Worm (Caenorhabditis elegans) whole organism, early embryonic: Measurements from ENCODE around the gene tag-281.

Source experiments
- B0310.2 ChIP-seq: sonication (generic microtip); optimal IDR thresholded peaks from 2 replicates; lab custom pipeline; 2016; ENCODE audit warnings: mild to moderate bottlenecking, missing genetic modification characterization, missing compliant biosample characterization
- F13C5.2 ChIP-seq: sonication (generic microtip); optimal IDR thresholded peaks from 2 replicates; lab custom pipeline; 2017; ENCODE audit warnings: mild to moderate bottlenecking, missing genetic modification characterization, inconsistent platforms, missing compliant biosample characterization
- aly-1 ChIP-seq: sonication (generic microtip); optimal IDR thresholded peaks from 2 replicates; lab custom pipeline; 2016; ENCODE audit warnings: missing genetic modification characterization, missing compliant biosample characterization
- ama-1 ChIP-seq: fragments of 150-350 bp; optimal IDR thresholded peaks from 2 replicates; lab custom pipeline; 2014
- ceh-13 ChIP-seq: fragments of 200-800 bp; sonication (Bioruptor generic); optimal IDR thresholded peaks from 2 replicates; lab custom pipeline; 2018; ENCODE audit warnings: mild to moderate bottlenecking, missing genetic modification characterization, missing compliant biosample characterization
- ceh-36 ChIP-seq: sonication (generic microtip); optimal IDR thresholded peaks from 2 replicates; lab custom pipeline; 2016; ENCODE audit warnings: missing genetic modification characterization, inconsistent platforms, missing compliant biosample characterization
- ets-7 ChIP-seq: sonication (generic microtip); optimal IDR thresholded peaks from 2 replicates; lab custom pipeline; 2016; ENCODE audit warnings: missing genotype, missing genetic modification characterization, missing compliant biosample characterization
- flt-1 ChIP-seq: fragments of 200-800 bp; sonication (Bioruptor generic); IDR thresholded peaks from 2 replicates; pipeline ENCODE4 v1.3.6; 2022; ENCODE audit warnings: missing genetic modification characterization, missing compliant biosample characterization
- hmbx-1 ChIP-seq: sonication (generic microtip); optimal IDR thresholded peaks from 2 replicates; lab custom pipeline; 2016; ENCODE audit warnings: mild to moderate bottlenecking, missing genetic modification characterization, missing compliant biosample characterization
- hmg-4 ChIP-seq: fragments of 200-800 bp; sonication (Bioruptor generic); optimal IDR thresholded peaks from 2 replicates; lab custom pipeline; 2018; ENCODE audit warnings: mild to moderate bottlenecking, missing genetic modification characterization, missing compliant biosample characterization
- hnd-1 ChIP-seq: sonication (generic microtip); optimal IDR thresholded peaks from 2 replicates; lab custom pipeline; 2016; ENCODE audit warnings: missing genetic modification characterization, missing compliant biosample characterization
- pes-1 ChIP-seq: fragments of 200-800 bp; sonication (Bioruptor generic); IDR thresholded peaks from 2 replicates; pipeline ENCODE4 v1.3.6; 2022; ENCODE audit warnings: missing genetic modification reagents, missing genetic modification characterization, missing compliant biosample characterization
- scrt-1 ChIP-seq: fragments of 200-800 bp; sonication (Bioruptor generic); IDR thresholded peaks from 2 replicates; pipeline ENCODE4 v1.3.6; 2022; ENCODE audit warnings: missing genetic modification characterization, missing compliant biosample characterization
- sea-1 ChIP-seq: fragments of 200-800 bp; sonication (Bioruptor generic); conservative IDR thresholded peaks from 2 replicates; pipeline ENCODE4 v1.3.6; 2022; ENCODE audit warnings: missing genetic modification characterization, missing compliant biosample characterization
- tbx-11 ChIP-seq: fragments of 200-800 bp; sonication (Bioruptor generic); IDR thresholded peaks from 2 replicates; pipeline ENCODE4 v1.3.6; 2022; ENCODE audit warnings: missing genetic modification characterization, missing compliant biosample characterization
- tbx-37 ChIP-seq: fragments of 200-800 bp; sonication (Bioruptor generic); conservative IDR thresholded peaks from 2 replicates; pipeline ENCODE4 v1.3.6; 2022; ENCODE audit warnings: missing genetic modification reagents, missing genetic modification characterization, missing compliant biosample characterization
- tra-4 ChIP-seq: sonication (generic microtip); optimal IDR thresholded peaks from 2 replicates; lab custom pipeline; 2017; ENCODE audit warnings: missing genetic modification characterization, missing compliant biosample characterization

Gene tag-281

DNA sequence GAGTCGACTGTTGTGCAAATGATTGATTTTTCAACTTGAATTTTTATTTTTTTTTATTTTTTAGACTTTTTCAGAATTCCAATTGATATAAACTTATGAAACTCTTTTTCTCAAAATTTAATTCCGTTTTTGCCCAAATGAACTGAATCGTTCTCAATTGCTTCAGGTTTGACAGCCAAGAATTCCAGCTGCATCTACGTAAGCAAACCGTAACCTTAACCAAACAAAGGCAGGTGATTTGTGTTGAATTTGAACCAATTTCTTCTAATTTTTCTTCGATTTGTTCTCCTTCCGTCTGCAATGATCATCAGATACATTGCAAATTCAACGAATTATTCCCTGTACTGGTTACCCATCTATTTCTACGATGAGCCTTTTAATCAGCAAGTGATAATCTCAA is 9.7 kb upstream of the tag-281 start, which contains the start of gene sre-34:
TSS of gene sre-34 (plus strand) at position 301 of the 400 bp plus-strand sequence.
- TF ChIP-seq tbx-11 = no peak
- TF ChIP-seq scrt-1 (GFP tag; lab: Robert Waterston, UW) = no peak
- no peak for TF ChIP-seq hmg-4 (GFP tag; lab: Kevin White, UChicago)
- TF ChIP-seq aly-1 (tag; lab: Kevin White, UChicago) = no peak
- no peak for TF ChIP-seq tra-4 (tag; lab: Kevin White, UChicago)
- TF ChIP-seq ets-7 (tag; lab: Kevin White, UChicago) = no peak
- no peak for TF ChIP-seq sea-1 (GFP tag; lab: Robert Waterston, UW)
- TF ChIP-seq tbx-37 (GFP tag; lab: Robert Waterston, UW) = no peak
- TF ChIP-seq B0310.2 (tag; lab: Kevin White, UChicago) = no peak
- no peak for TF ChIP-seq ama-1
- no peak for TF ChIP-seq pes-1 (GFP tag; lab: Robert Waterston, UW)

DNA sequence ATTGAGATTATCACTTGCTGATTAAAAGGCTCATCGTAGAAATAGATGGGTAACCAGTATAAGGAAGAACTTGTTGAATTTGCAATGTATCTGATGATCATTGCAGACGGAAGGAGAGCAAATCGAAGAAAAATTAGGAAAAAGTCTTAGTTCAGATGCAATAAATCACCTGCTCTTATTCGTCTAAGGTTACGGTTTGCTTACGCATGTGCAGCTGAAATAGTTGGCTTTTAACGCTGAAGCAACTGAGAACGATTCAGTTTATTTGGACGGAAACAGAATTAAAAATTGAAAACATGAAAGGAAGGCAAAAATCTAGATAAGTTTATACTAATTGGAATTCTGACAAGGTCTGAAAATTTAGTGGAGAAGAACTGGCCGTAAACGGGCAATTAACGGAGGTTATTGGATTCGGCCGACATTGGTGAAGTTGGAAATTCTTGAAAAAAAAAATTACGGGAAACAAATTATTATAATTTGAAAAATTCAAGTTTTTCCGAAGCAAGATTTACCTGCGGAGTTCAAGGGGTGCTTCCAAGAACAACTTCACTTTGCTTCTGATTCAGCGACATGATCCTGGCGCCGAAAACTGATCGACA is 6.7 kb upstream of the tag-281 start, which contains the start of the genes sre-35 and sre-33:
TSS of gene sre-35 (minus strand) at position 101 of the 599 bp plus-strand sequence.
TSS of gene sre-33 (plus strand) at position 549 of the 599 bp plus-strand sequence.
- TF ChIP-seq flt-1 (GFP tag; lab: Robert Waterston, UW) (no peak), B0310.2 (tag; lab: Kevin White, UChicago) (no peak), aly-1 (tag; lab: Kevin White, UChicago) (no peak), ets-7 (tag; lab: Kevin White, UChicago) (no peak), F13C5.2 (tag; lab: Kevin White, UChicago) (no peak), tbx-11 (no peak), sea-1 (GFP tag; lab: Robert Waterston, UW) (no peak), ceh-36 (no peak), tra-4 (tag; lab: Kevin White, UChicago) (no peak), hmbx-1 (tag; lab: Kevin White, UChicago) (no peak), scrt-1 (GFP tag; lab: Robert Waterston, UW) (no peak), pes-1 (GFP tag; lab: Robert Waterston, UW) (no peak), ama-1 (no peak), hmg-4 (GFP tag; lab: Kevin White, UChicago) (no peak), hnd-1 (no peak), ceh-13 (GFP tag; lab: Kevin White, UChicago) (no peak), tbx-37 (GFP tag; lab: Robert Waterston, UW) (no peak)

DNA sequence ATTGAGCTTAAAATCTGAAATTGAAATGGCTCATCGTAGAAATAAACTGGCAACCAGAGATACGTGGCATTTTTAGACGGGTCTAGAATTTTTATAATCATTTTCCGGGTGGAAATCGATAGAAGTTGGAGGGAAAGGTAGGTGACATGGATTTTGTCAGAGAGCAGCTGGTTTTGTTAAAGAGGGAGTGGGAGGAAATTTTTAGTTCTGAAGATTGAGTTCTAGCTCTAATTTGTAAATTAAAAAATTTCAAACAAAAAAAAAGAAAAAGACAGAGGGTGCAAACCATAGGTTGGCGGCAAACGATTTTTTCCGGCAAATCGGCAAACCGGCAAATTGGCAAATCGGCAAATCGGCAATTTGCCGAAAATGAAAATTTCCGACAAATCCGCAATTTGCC is 2.9 kb upstream of the tag-281 start, which contains the start of gene sre-32:
TSS of gene sre-32 (minus strand) at position 101 of the 400 bp plus-strand sequence.
- no peak for TF ChIP-seq hmg-4 (GFP tag; lab: Kevin White, UChicago)
- TF ChIP-seq flt-1 (GFP tag; lab: Robert Waterston, UW) = no peak
- no peak for TF ChIP-seq tbx-37 (GFP tag; lab: Robert Waterston, UW)
- TF ChIP-seq hmbx-1 (tag; lab: Kevin White, UChicago) = no peak
- no peak for TF ChIP-seq B0310.2 (tag; lab: Kevin White, UChicago)
- no peak for TF ChIP-seq ets-7 (tag; lab: Kevin White, UChicago)
- no peak for TF ChIP-seq ceh-36
- no peak for TF ChIP-seq scrt-1 (GFP tag; lab: Robert Waterston, UW)

DNA sequence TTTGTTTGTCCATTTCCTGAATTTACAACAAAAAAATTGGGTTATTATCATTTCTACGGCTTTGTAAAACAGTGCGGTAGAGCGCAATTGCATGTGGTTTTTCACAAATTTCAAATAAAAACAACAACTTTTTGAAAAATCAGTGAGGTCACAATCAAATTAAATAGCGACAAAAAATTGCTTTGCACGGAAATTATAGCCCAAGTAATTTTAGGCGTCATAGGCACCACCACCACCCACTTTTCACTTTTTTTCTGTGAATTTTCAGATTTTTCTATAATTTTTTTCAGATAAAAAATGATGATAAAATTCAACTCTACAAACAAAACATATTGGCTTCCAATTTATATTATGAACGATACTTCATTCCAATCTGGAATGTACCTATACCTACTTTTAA is 2.3 kb upstream of the tag-281 start, which contains the start of gene sre-38:
TSS of gene sre-38 (plus strand) at position 301 of the 400 bp plus-strand sequence.
- no peak for TF ChIP-seq tbx-11
- no peak for TF ChIP-seq ceh-13 (GFP tag; lab: Kevin White, UChicago)
- no peak for TF ChIP-seq aly-1 (tag; lab: Kevin White, UChicago)
- TF ChIP-seq tbx-37 (GFP tag; lab: Robert Waterston, UW) = no peak
- no peak for TF ChIP-seq scrt-1 (GFP tag; lab: Robert Waterston, UW)
- no peak for TF ChIP-seq flt-1 (GFP tag; lab: Robert Waterston, UW)
- no peak for TF ChIP-seq hmbx-1 (tag; lab: Kevin White, UChicago)

DNA sequence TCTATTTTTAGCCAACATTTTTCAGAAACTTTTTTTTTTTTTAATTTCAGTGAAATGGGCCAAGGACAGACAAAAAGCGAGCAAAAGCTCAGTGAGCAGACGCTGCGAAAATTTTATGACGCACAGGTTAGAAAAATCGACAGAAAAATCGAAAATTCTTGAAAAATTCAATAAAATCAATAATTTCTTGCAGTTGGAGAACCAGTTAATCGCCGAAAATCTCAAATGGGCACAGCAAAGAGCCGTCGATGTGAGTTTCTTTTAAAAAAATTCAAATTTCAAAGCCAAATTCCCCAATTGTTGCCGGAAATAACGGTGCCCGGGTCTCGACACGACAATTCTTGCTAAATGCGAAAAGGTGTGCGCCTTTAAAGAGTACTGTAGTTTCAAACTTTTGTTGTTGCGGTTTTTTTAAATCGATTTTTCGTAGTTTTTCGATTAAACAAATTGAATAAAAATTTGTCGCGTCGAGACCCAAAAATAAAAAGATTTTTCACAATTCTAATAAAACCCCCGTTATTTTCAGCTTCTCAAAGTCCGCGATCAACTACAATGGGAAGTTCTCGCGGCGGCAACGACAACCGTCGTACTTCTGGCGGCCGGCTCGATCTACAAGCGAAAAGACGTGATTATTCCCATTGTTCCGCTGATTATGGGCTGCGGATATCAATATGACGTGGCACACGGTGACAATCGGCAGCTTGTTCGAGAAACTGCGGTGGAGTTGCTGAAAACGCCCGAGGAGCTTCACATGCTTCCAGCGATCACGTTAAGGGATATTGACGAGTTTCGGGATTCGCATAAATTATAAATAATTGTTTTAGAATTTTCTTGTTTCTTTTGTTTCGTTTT is 1.3 kb downstream of the tag-281 start, which contains the start of gene tag-280:
TSS of gene tag-280 (plus strand) at position 51 of the 852 bp plus-strand sequence.
- TF ChIP-seq tra-4 (tag; lab: Kevin White, UChicago) (no peak), aly-1 (tag; lab: Kevin White, UChicago) (no peak), hnd-1 (no peak), B0310.2 (tag; lab: Kevin White, UChicago) (no peak), flt-1 (GFP tag; lab: Robert Waterston, UW) (no peak), pes-1 (GFP tag; lab: Robert Waterston, UW) (no peak), sea-1 (GFP tag; lab: Robert Waterston, UW) (no peak), tbx-37 (GFP tag; lab: Robert Waterston, UW) (no peak), ceh-36 (no peak)

DNA sequence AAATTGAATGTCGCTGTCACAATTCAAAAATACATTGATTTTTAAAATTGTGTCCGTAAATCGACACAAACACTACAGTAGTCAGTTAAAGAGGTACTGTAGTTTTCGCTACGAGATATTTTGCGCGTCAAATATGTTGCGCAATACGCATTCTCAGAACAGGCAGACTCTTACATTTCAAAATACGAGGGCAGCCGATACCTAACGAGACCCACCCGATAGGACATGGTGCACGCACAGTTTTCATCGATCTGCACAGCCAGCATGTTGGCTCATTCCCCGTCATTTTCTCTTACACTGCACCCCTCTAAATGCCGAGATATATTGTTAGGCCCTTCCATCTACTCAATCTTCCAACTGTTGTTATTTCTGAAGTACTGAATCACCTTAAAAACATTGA is 2.7 kb downstream of the tag-281 start, which contains the start of gene F15A4.2:
TSS of gene F15A4.2 (plus strand) at position 301 of the 400 bp plus-strand sequence.
- TF ChIP-seq pes-1 (GFP tag; lab: Robert Waterston, UW) = no peak
- no peak for TF ChIP-seq ceh-36
- no peak for TF ChIP-seq hnd-1
- no peak for TF ChIP-seq scrt-1 (GFP tag; lab: Robert Waterston, UW)
- no peak for TF ChIP-seq ama-1
- TF ChIP-seq ets-7 (tag; lab: Kevin White, UChicago) = no peak

DNA sequence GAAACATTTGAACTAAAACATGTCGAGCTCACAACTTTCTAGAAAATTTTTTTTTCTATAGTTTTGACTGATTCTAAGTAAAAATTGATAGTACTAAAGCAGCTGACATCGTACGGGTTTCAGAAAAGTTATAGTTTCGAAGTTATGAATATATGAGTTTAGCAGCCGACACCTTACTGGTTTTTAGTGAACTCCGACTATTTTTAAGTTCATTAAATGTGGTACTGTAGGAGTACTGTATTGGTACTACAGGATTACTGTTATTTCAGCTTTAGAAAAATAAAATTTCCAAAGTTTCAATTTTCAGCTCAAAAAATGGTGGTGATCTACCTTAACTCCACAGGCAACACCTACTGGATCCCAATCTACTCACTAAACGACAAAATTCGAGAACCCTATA is 6.0 kb downstream of the tag-281 start, which contains the start of gene sre-37:
TSS of gene sre-37 (plus strand) at position 301 of the 400 bp plus-strand sequence.
- TF ChIP-seq sea-1 (GFP tag; lab: Robert Waterston, UW) (no peak), aly-1 (tag; lab: Kevin White, UChicago) (no peak), ceh-36 (no peak), tbx-37 (GFP tag; lab: Robert Waterston, UW) (no peak), B0310.2 (tag; lab: Kevin White, UChicago) (no peak), flt-1 (GFP tag; lab: Robert Waterston, UW) (no peak), ama-1 (no peak), ceh-13 (GFP tag; lab: Kevin White, UChicago) (no peak), hmbx-1 (tag; lab: Kevin White, UChicago) (no peak), ets-7 (tag; lab: Kevin White, UChicago) (no peak)
